Fruit fly (Drosophila melanogaster) whole organism, pupa: ENCODE measurements around the gene sina.

Experiments
- CG10348 ChIP-seq: fragments of 200-800 bp; sonication (Bioruptor generic); IDR thresholded peaks from 2 replicates; pipeline ENCODE4 v1.3.6; 2022; ENCODE audit warnings: missing biosample characterization, missing genetic modification characterization
- CG12605 ChIP-seq: fragments of 200-800 bp; sonication (Bioruptor generic); IDR thresholded peaks from 2 replicates; pipeline ENCODE4 v1.3.6; 2022; ENCODE audit warnings: missing biosample characterization, missing genetic modification characterization
- CG13204 ChIP-seq: fragments of 200-800 bp; sonication (Bioruptor generic); optimal IDR thresholded peaks from 2 replicates; lab custom pipeline; 2018; ENCODE audit warnings: missing biosample characterization, mild to moderate bottlenecking, missing genetic modification characterization, moderate library complexity
- CG14655 ChIP-seq: fragments of 200-800 bp; sonication (Bioruptor generic); optimal IDR thresholded peaks from 3 replicates; lab custom pipeline; 2017; ENCODE audit warnings: mild to moderate bottlenecking, missing biosample characterization, missing genetic modification reagents, missing genetic modification characterization
- CG15710 ChIP-seq: fragments of 200-800 bp; sonication (Bioruptor generic); optimal IDR thresholded peaks from 2 replicates; lab custom pipeline; 2018; ENCODE audit warnings: missing biosample characterization, mild to moderate bottlenecking, missing genetic modification characterization, moderate library complexity
- CG17806 ChIP-seq: fragments of 200-800 bp; sonication (Bioruptor generic); optimal IDR thresholded peaks from 2 replicates; lab custom pipeline; 2018; ENCODE audit warnings: missing biosample characterization, mild to moderate bottlenecking, missing genetic modification characterization, moderate library complexity
- CG32121 ChIP-seq: fragments of 200-800 bp; sonication (Bioruptor generic); IDR thresholded peaks from 2 replicates; pipeline ENCODE4 v1.3.6; 2022; ENCODE audit warnings: missing biosample characterization, missing genetic modification characterization
- CG34367 ChIP-seq: fragments of 200-800 bp; sonication (Bioruptor generic); optimal IDR thresholded peaks from 2 replicates; lab custom pipeline; 2018; ENCODE audit warnings: missing biosample characterization, mild to moderate bottlenecking, missing genetic modification characterization
- CG4496 ChIP-seq: fragments of 200-800 bp; sonication (Bioruptor generic); IDR thresholded peaks from 3 replicates; pipeline ENCODE4 v1.3.6; 2022; ENCODE audit warnings: missing biosample characterization, missing genetic modification characterization
- CG8159 ChIP-seq: fragments of 200-800 bp; sonication (Bioruptor generic); optimal IDR thresholded peaks from 3 replicates; lab custom pipeline; 2018; ENCODE audit warnings: missing biosample characterization, mild to moderate bottlenecking, missing genetic modification characterization, moderate library complexity
- CG8301 ChIP-seq: fragments of 200-800 bp; sonication (Bioruptor generic); optimal IDR thresholded peaks from 2 replicates; lab custom pipeline; 2018; ENCODE audit warnings: missing biosample characterization, mild to moderate bottlenecking, missing genetic modification characterization
- CG9948 ChIP-seq: fragments of 200-800 bp; sonication (Bioruptor generic); optimal IDR thresholded peaks from 2 replicates; lab custom pipeline; 2018; ENCODE audit warnings: missing biosample characterization, mild to moderate bottlenecking, missing genetic modification characterization, moderate library complexity
- D1 ChIP-seq: fragments of 200-800 bp; sonication (Bioruptor generic); optimal IDR thresholded peaks from 2 replicates; lab custom pipeline; 2018; ENCODE audit warnings: missing biosample characterization, mild to moderate bottlenecking, missing genetic modification characterization, moderate library complexity
- EcR ChIP-seq: fragments of 200-800 bp; sonication (Bioruptor generic); optimal IDR thresholded peaks from 3 replicates; lab custom pipeline; 2019; ENCODE audit warnings: missing biosample characterization, missing genetic modification characterization, mild to moderate bottlenecking, moderate library complexity, missing genetic modification reagents
- Ets98B ChIP-seq: fragments of 200-800 bp; sonication (Bioruptor generic); IDR thresholded peaks from 2 replicates; pipeline ENCODE4 v1.3.6; 2022; ENCODE audit warnings: missing biosample characterization, missing genetic modification characterization
- Pif1A ChIP-seq: fragments of 200-800 bp; sonication (Bioruptor generic); optimal IDR thresholded peaks from 3 replicates; lab custom pipeline; 2016; ENCODE audit warnings: missing biosample characterization, missing genetic modification characterization
- Pif1B ChIP-seq: fragments of 200-800 bp; sonication (Bioruptor generic); optimal IDR thresholded peaks from 3 replicates; lab custom pipeline; 2016; ENCODE audit warnings: missing biosample characterization, missing genetic modification characterization
- Snoo ChIP-seq: fragments of 200-800 bp; sonication (Bioruptor generic); optimal IDR thresholded peaks from 3 replicates; lab custom pipeline; 2017; ENCODE audit warnings: missing biosample characterization, mild to moderate bottlenecking, missing genetic modification characterization, inconsistent platforms
- fd96Ca ChIP-seq: fragments of 200-800 bp; sonication (Bioruptor generic); IDR thresholded peaks from 3 replicates; pipeline ENCODE4 v1.3.6; 2022; ENCODE audit warnings: missing biosample characterization, missing genetic modification characterization
- gl ChIP-seq: fragments of 200-800 bp; sonication (Bioruptor generic); optimal IDR thresholded peaks from 2 replicates; lab custom pipeline; 2018; ENCODE audit warnings: missing biosample characterization, mild to moderate bottlenecking, missing genetic modification characterization
- rn ChIP-seq: fragments of 200-800 bp; sonication (Bioruptor generic); IDR thresholded peaks from 2 replicates; pipeline ENCODE4 v1.3.6; 2022; ENCODE audit warnings: missing biosample characterization, missing genetic modification characterization

The sina gene

DNA sequence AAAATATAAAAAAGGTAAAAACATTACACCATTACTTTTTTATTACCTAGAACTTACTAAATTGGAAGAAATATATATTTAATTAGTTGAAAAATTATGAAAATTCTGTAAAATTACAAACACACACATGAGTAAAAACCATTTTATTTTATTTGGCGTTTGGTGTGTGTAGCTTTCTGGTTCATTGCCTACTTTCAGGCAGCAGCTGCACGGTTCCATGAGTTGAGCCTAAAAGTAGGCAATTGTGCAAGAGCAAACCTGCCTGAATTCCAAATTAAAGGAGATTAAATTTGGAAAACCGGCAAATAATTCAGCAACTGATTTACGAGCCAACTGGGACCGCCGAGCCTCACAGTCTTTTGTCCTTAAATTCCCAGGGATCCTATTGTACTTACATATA is 21.9 kb downstream of the sina start:
- TF ChIP-seq D1 (peak; percentile 68), CG32121 (0 out of 2 replicates have a peak, but pooled peaks have one; percentile 19), CG34367 (tag; lab: Kevin White, UChicago) (no peak)

dm6 chr3L:16875959-16876358 is 22.4 kb downstream of the sina start:
- TF ChIP-seq gl (tag; lab: Kevin White, UChicago) (no peak), CG8301 (tag; lab: Kevin White, UChicago) (no peak), CG32121 (no peak), CG12605 (no peak), CG15710 (tag; lab: Kevin White, UChicago) (no peak), CG4496 (GFP tag; lab: Robert Waterston, UW) (no peak), CG13204 (GFP tag; lab: Kevin White, UChicago) (no peak), Snoo (tag; lab: Kevin White, UChicago) (no peak), CG34367 (tag; lab: Kevin White, UChicago) (no peak), Ets98B (GFP tag; lab: Robert Waterston, UW) (no peak)

dm6 chr3L:16876785-16877468 is 23.4 kb downstream of the sina start, which contains the start of gene CG32170:
TSS of gene CG32170 (plus strand) at chr3L:16877309.
- TF ChIP-seq CG32121 (no peak), rn (GFP tag; lab: Robert Waterston, UW) (no peak), Snoo (tag; lab: Kevin White, UChicago) (no peak), CG8301 (tag; lab: Kevin White, UChicago) (no peak), CG13204 (GFP tag; lab: Kevin White, UChicago) (peak; percentile 29), CG4496 (GFP tag; lab: Robert Waterston, UW) (peak; percentile 53; the same call in 1 of the 3 replicates)

- TF ChIP-seq Pif1B (no peak), Ets98B (GFP tag; lab: Robert Waterston, UW) (no peak), D1 (no peak), CG12605 (no peak), gl (tag; lab: Kevin White, UChicago) (no peak), CG9948 (no peak), CG13204 (GFP tag; lab: Kevin White, UChicago) (no peak), Snoo (tag; lab: Kevin White, UChicago) (no peak), CG8159 (tag; lab: Kevin White, UChicago) (no peak), CG34367 (tag; lab: Kevin White, UChicago) (no peak), fd96Ca (no peak), CG32121 (no peak), CG10348 (GFP tag; lab: Robert Waterston, UW) (no peak), CG4496 (GFP tag; lab: Robert Waterston, UW) (no peak), rn (GFP tag; lab: Robert Waterston, UW) (no peak), CG14655 (GFP tag; lab: Kevin White, UChicago) (no peak), CG8301 (tag; lab: Kevin White, UChicago) (no peak), CG15710 (tag; lab: Kevin White, UChicago) (no peak), EcR (GFP tag; lab: Kevin White, UChicago) (no peak), CG17806 (tag; lab: Kevin White, UChicago) (no peak)
Measured at dm6 chr3L:16878830-16879536, 25.4 kb downstream of the sina start.

- TF ChIP-seq gl (tag; lab: Kevin White, UChicago) (no peak), CG32121 (0 out of 2 replicates have a peak, but pooled peaks have one; percentile 11)
Measured at dm6 chr3L:16881097-16881496, 27.5 kb downstream of the sina start.

- peak; percentile 30 for TF ChIP-seq CG14655 (GFP tag; lab: Kevin White, UChicago)
- no peak for TF ChIP-seq CG9948
- 0 out of 3 replicates have a peak, but pooled peaks have one; percentile 13 for TF ChIP-seq CG4496 (GFP tag; lab: Robert Waterston, UW)
- no peak for TF ChIP-seq Pif1B
- TF ChIP-seq CG13204 (GFP tag; lab: Kevin White, UChicago): no peak
- peak; percentile 30 for TF ChIP-seq CG8301 (tag; lab: Kevin White, UChicago)
- no peak for TF ChIP-seq Pif1A (GFP tag; lab: Kevin White, UChicago)
- no peak for TF ChIP-seq CG17806 (tag; lab: Kevin White, UChicago)
- TF ChIP-seq EcR (GFP tag; lab: Kevin White, UChicago): peak; percentile 68
- TF ChIP-seq fd96Ca: no peak
- TF ChIP-seq D1: peak; percentile 57
- no peak for TF ChIP-seq Ets98B (GFP tag; lab: Robert Waterston, UW)
- TF ChIP-seq gl (tag; lab: Kevin White, UChicago): no peak
Measured at dm6 chr3L:16884037-16884436, 30.5 kb downstream of the sina start.
